Worm (Caenorhabditis elegans) whole organism, early embryonic: ENCODE results near the gene mtg-1.

Experiments
- ama-1 ChIP-seq: fragments of 150-350 bp; optimal IDR thresholded peaks from 2 replicates; lab custom pipeline; 2014
- flt-1 ChIP-seq: fragments of 200-800 bp; sonication (Bioruptor generic); IDR thresholded peaks from 2 replicates; pipeline ENCODE4 v1.3.6; 2022; ENCODE audit warnings: missing genetic modification characterization, missing compliant biosample characterization

- TF ChIP-seq ama-1 (no peak), flt-1 (no peak)
Observed at ce11 chrIII:1533615-1534014, at the start of gene mtg-1.
